Worm (Caenorhabditis elegans): ENCODE data around the gene lgc-27.

ce11 chrII:4698266-4698771, 49.4 kb downstream of the lgc-27 start, which contains the start of the genes rpn-5 and scc-1:
- TF ChIP-seq hlh-30 (tag; optimal IDR thresholded peaks at IDR 0.05; ENCODE audit: insufficient read depth): no peak
- TF ChIP-seq Y22D7AL.16 (tag; optimal IDR thresholded peaks at IDR 0.05): no peak
